Worm (Caenorhabditis elegans) whole organism, L4 larva: ENCODE results near the gene F28C1.1.
A peak's percentile ranks its signal among the peaks of the same experiment; 100 is the strongest.

ENCODE experiments used
- F37D6.2 ChIP-seq: sonication (generic microtip); optimal IDR thresholded peaks from 2 replicates; lab custom pipeline; 2016; ENCODE audit warnings: mild to moderate bottlenecking, missing genetic modification characterization, missing compliant biosample characterization
- F44E2.7 ChIP-seq: fragments of 200-800 bp; sonication (Bioruptor generic); IDR thresholded peaks from 2 replicates; pipeline ENCODE4 v2.1.2; 2022; ENCODE audit warnings: missing genetic modification characterization, missing compliant biosample characterization
- F49E8.2 ChIP-seq: sonication (generic microtip); optimal IDR thresholded peaks from 2 replicates; lab custom pipeline; 2016; ENCODE audit warnings: missing compliant biosample characterization, mild to moderate bottlenecking, missing genetic modification characterization, borderline replicate concordance
- R02D3.7 ChIP-seq: fragments of 150-350 bp; sonication (generic microtip); optimal IDR thresholded peaks from 3 replicates; lab custom pipeline; 2014; ENCODE audit warnings: missing biosample characterization, missing genetic modification characterization
- T20F7.1 ChIP-seq: fragments of 200-800 bp; sonication (Bioruptor generic); optimal IDR thresholded peaks from 2 replicates; lab custom pipeline; 2018; ENCODE audit warnings: mild to moderate bottlenecking, missing genetic modification characterization, missing compliant biosample characterization
- T26A8.4 ChIP-seq: fragments of 200-800 bp; sonication (Bioruptor generic); IDR thresholded peaks from 2 replicates; pipeline ENCODE4 v1.3.6; 2022; ENCODE audit warnings: missing genetic modification characterization, missing compliant biosample characterization
- Y105C5A.15 ChIP-seq: fragments of 200-800 bp; sonication (Bioruptor generic); IDR thresholded peaks from 2 replicates; pipeline ENCODE4 v1.3.6; 2022; ENCODE audit warnings: missing genetic modification characterization, missing compliant biosample characterization
- Y5F2A.4 ChIP-seq: fragments of 200-800 bp; sonication (Bioruptor generic); optimal IDR thresholded peaks from 2 replicates; lab custom pipeline; 2018; ENCODE audit warnings: mild to moderate bottlenecking, missing genetic modification characterization, missing compliant biosample characterization
- ZK337.2 ChIP-seq: fragments of 200-800 bp; sonication (Bioruptor generic); IDR thresholded peaks from 2 replicates; pipeline ENCODE4 v1.3.6; 2022; ENCODE audit warnings: missing genetic modification reagents, missing genetic modification characterization, missing compliant biosample characterization
- aly-2 ChIP-seq: sonication (generic microtip); optimal IDR thresholded peaks from 2 replicates; lab custom pipeline; 2018; ENCODE audit warnings: missing biosample characterization, missing genetic modification characterization
- ama-1 ChIP-seq: fragments of 150-350 bp; optimal IDR thresholded peaks from 2 replicates; lab custom pipeline; 2014; ENCODE audit warnings: inconsistent platforms, mixed read lengths
- ceh-32 ChIP-seq: sonication (generic microtip); optimal IDR thresholded peaks from 2 replicates; lab custom pipeline; 2016; ENCODE audit warnings: mild to moderate bottlenecking, missing genetic modification characterization, missing compliant biosample characterization; ENCODE audit not compliant: poor library complexity
- ces-1 ChIP-seq: fragments of 150-350 bp; sonication (generic microtip); optimal IDR thresholded peaks from 4 replicates; lab custom pipeline; 2014; ENCODE audit warnings: missing biosample characterization, missing genetic modification reagents, missing genetic modification characterization
- ctbp-1 ChIP-seq: fragments of 200-800 bp; sonication (Bioruptor generic); IDR thresholded peaks from 2 replicates; pipeline ENCODE4 v1.3.6; 2022; ENCODE audit warnings: missing genetic modification reagents, missing genetic modification characterization, missing compliant biosample characterization
- daf-16 ChIP-seq, 3 experiments: sonication (generic microtip); optimal IDR thresholded peaks; 2 replicates each; lab custom pipeline; 2016 to 2017; ENCODE audit warnings: missing genetic modification characterization in 3 of 3, missing genetic modification reagents in 3 of 3, mild to moderate bottlenecking in 2 of 3, missing compliant biosample characterization in 2 of 3, missing biosample characterization in 1 of 3, moderate library complexity in 1 of 3
- daf-19 ChIP-seq: fragments of 200-800 bp; sonication (Bioruptor generic); conservative IDR thresholded peaks from 2 replicates; pipeline ENCODE4 v1.3.6; 2022; ENCODE audit warnings: missing genetic modification characterization, missing compliant biosample characterization
- egl-27 ChIP-seq: sonication (generic microtip); optimal IDR thresholded peaks from 3 replicates; lab custom pipeline; 2017; ENCODE audit warnings: missing biosample characterization, missing genetic modification reagents, missing genetic modification characterization
- fos-1 ChIP-seq: fragments of 150-350 bp; optimal IDR thresholded peaks from 2 replicates; lab custom pipeline; 2014; ENCODE audit warnings: missing biosample characterization, missing genetic modification characterization
- hlh-30 ChIP-seq: sonication (generic microtip); optimal IDR thresholded peaks from 2 replicates; lab custom pipeline; 2017; ENCODE audit warnings: antibody characterized with exemption, mild to moderate bottlenecking, missing genetic modification characterization, missing compliant biosample characterization; ENCODE audit not compliant: insufficient read depth
- hmg-1.1 ChIP-seq: fragments of 200-800 bp; sonication (Bioruptor generic); IDR thresholded peaks from 2 replicates; pipeline ENCODE4 v1.3.6; 2022; ENCODE audit warnings: missing genetic modification reagents, missing genetic modification characterization, missing compliant biosample characterization
- lim-7 ChIP-seq: fragments of 200-800 bp; sonication (Bioruptor generic); IDR thresholded peaks from 2 replicates; pipeline ENCODE4 v1.3.6; 2022; ENCODE audit warnings: missing genetic modification characterization, missing compliant biosample characterization
- lin-1 ChIP-seq: fragments of 200-800 bp; sonication (Bioruptor generic); IDR thresholded peaks from 2 replicates; pipeline ENCODE4 v1.3.6; 2022; ENCODE audit warnings: missing genetic modification reagents, missing genetic modification characterization, missing compliant biosample characterization
- lin-15B ChIP-seq: fragments of 150-350 bp; sonication (generic microtip); optimal IDR thresholded peaks from 3 replicates; lab custom pipeline; 2014; ENCODE audit warnings: missing biosample characterization, missing genetic modification characterization
- lin-38 ChIP-seq: fragments of 200-800 bp; sonication (Bioruptor generic); IDR thresholded peaks from 2 replicates; pipeline ENCODE4 v1.3.6; 2022; ENCODE audit warnings: missing genetic modification reagents, missing genetic modification characterization, missing compliant biosample characterization
- lin-39 ChIP-seq: fragments of 150-350 bp; optimal IDR thresholded peaks from 2 replicates; lab custom pipeline; 2014; ENCODE audit warnings: missing biosample characterization, missing genetic modification reagents, missing genetic modification characterization
- lir-3 ChIP-seq: sonication (generic microtip); optimal IDR thresholded peaks from 2 replicates; lab custom pipeline; 2016; ENCODE audit warnings: mild to moderate bottlenecking, missing genetic modification characterization, missing compliant biosample characterization
- lsy-2 ChIP-seq, 2 experiments: fragments of 150-350 bp in 1 of 2; sonication (generic microtip) in 1 of 2; optimal IDR thresholded peaks; 2 replicates each; lab custom pipeline; 2014 to 2017; ENCODE audit warnings: missing biosample characterization in 2 of 2, missing genetic modification characterization in 2 of 2
- madf-5 ChIP-seq, 2 experiments: fragments of 200-800 bp; sonication (Bioruptor generic); IDR thresholded peaks; 2 replicates each; pipeline ENCODE4 v1.3.6; 2022; ENCODE audit warnings: missing compliant biosample characterization in 2 of 2, missing genetic modification characterization in 2 of 2
- madf-9 ChIP-seq: fragments of 200-800 bp; sonication (Bioruptor generic); conservative IDR thresholded peaks from 2 replicates; pipeline ENCODE4 v1.3.6; 2022; ENCODE audit warnings: missing genetic modification reagents, missing genetic modification characterization, missing compliant biosample characterization
- mdt-29 ChIP-seq: fragments of 200-800 bp; sonication (Bioruptor generic); IDR thresholded peaks from 2 replicates; pipeline ENCODE4 v1.3.6; 2022; ENCODE audit warnings: missing genetic modification reagents, missing genetic modification characterization, missing compliant biosample characterization
- mep-1 ChIP-seq: fragments of 150-350 bp; sonication (generic microtip); optimal IDR thresholded peaks from 3 replicates; lab custom pipeline; 2014; ENCODE audit warnings: missing biosample characterization, missing genetic modification characterization
- mxl-2 ChIP-seq: fragments of 200-800 bp; sonication (Bioruptor generic); conservative IDR thresholded peaks from 2 replicates; pipeline ENCODE4 v1.3.6; 2022; ENCODE audit warnings: missing genetic modification reagents, missing genetic modification characterization, missing compliant biosample characterization
- mxl-3 ChIP-seq: fragments of 200-800 bp; sonication (Bioruptor generic); optimal IDR thresholded peaks from 2 replicates; lab custom pipeline; 2018; ENCODE audit warnings: mild to moderate bottlenecking, missing genetic modification characterization, missing compliant biosample characterization
- nhr-102 ChIP-seq: sonication (generic microtip); optimal IDR thresholded peaks from 2 replicates; lab custom pipeline; 2016; ENCODE audit warnings: mild to moderate bottlenecking, missing genetic modification characterization, moderate library complexity, missing compliant biosample characterization
- nhr-25 ChIP-seq: sonication (generic microtip); optimal IDR thresholded peaks from 2 replicates; lab custom pipeline; 2017; ENCODE audit warnings: missing genetic modification characterization, mild to moderate bottlenecking, missing compliant biosample characterization, antibody characterized with exemption, moderate library complexity, borderline replicate concordance; ENCODE audit not compliant: insufficient read depth
- nhr-28 ChIP-seq: fragments of 150-350 bp; optimal IDR thresholded peaks from 2 replicates; lab custom pipeline; 2014; ENCODE audit warnings: missing biosample characterization, missing genetic modification characterization
- nhr-41 ChIP-seq: fragments of 200-800 bp; sonication (Bioruptor generic); IDR thresholded peaks from 2 replicates; pipeline ENCODE4 v1.3.6; 2022; ENCODE audit warnings: missing genetic modification reagents, missing genetic modification characterization, missing compliant biosample characterization
- nhr-76 ChIP-seq: fragments of 150-350 bp; optimal IDR thresholded peaks from 2 replicates; lab custom pipeline; 2014; ENCODE audit warnings: missing biosample characterization, missing genetic modification characterization
- pha-4 ChIP-seq, 2 experiments: fragments of 150-350 bp in 1 of 2; fragments of 200-800 bp in 1 of 2; sonication (Bioruptor generic) in 1 of 2; IDR thresholded peaks in 1 of 2; optimal IDR thresholded peaks in 1 of 2; 2 replicates each; pipeline versions ENCODE4 v1.3.6 to Lab custom; 2014 to 2022; ENCODE audit warnings: missing genetic modification characterization in 2 of 2, missing genetic modification reagents in 2 of 2, missing biosample characterization in 1 of 2, missing compliant biosample characterization in 1 of 2
- pqm-1 ChIP-seq: sonication (generic microtip); optimal IDR thresholded peaks from 2 replicates; lab custom pipeline; 2017; ENCODE audit warnings: missing biosample characterization, missing genetic modification characterization
- rbr-2 ChIP-seq: sonication (generic microtip); optimal IDR thresholded peaks from 2 replicates; lab custom pipeline; 2016; ENCODE audit warnings: missing genotype, missing genetic modification characterization, missing compliant biosample characterization
- set-16 ChIP-seq: fragments of 200-800 bp; sonication (Bioruptor generic); IDR thresholded peaks from 2 replicates; pipeline ENCODE4 v1.3.6; 2022; ENCODE audit warnings: missing genetic modification reagents, missing genetic modification characterization, missing compliant biosample characterization
- snpc-1.2 ChIP-seq: fragments of 200-800 bp; sonication (Bioruptor generic); IDR thresholded peaks from 2 replicates; pipeline ENCODE4 v1.3.6; 2022; ENCODE audit warnings: missing genetic modification reagents, missing genetic modification characterization, missing compliant biosample characterization
- snpc-4 ChIP-seq: fragments of 150-350 bp; optimal IDR thresholded peaks from 2 replicates; lab custom pipeline; 2014; ENCODE audit warnings: missing biosample characterization, missing genetic modification characterization
- tag-97 ChIP-seq: fragments of 200-800 bp; sonication (Bioruptor generic); IDR thresholded peaks from 2 replicates; pipeline ENCODE4 v1.3.6; 2022; ENCODE audit warnings: missing genetic modification characterization, missing compliant biosample characterization
- tra-1 ChIP-seq: fragments of 200-800 bp; sonication (Bioruptor generic); IDR thresholded peaks from 2 replicates; pipeline ENCODE4 v1.3.6; 2022; ENCODE audit warnings: missing genetic modification reagents, missing genetic modification characterization, missing compliant biosample characterization
- unc-39 ChIP-seq: sonication (generic microtip); optimal IDR thresholded peaks from 2 replicates; lab custom pipeline; 2017; ENCODE audit warnings: missing biosample characterization, missing genetic modification characterization
- unc-62 ChIP-seq, 3 experiments: fragments of 150-350 bp in 1 of 3; sonication (generic microtip); optimal IDR thresholded peaks in 2 of 3; peaks in 1 of 3; 1 replicate in 1 of 3; 2 replicates in 2 of 3; lab custom pipeline; 2014 to 2017; ENCODE audit warnings: missing biosample characterization in 3 of 3, missing genetic modification characterization in 3 of 3, missing genetic modification reagents in 3 of 3, missing genotype in 1 of 3
- zfp-2 ChIP-seq: sonication (generic microtip); optimal IDR thresholded peaks from 2 replicates; lab custom pipeline; 2016; ENCODE audit warnings: mild to moderate bottlenecking, missing genetic modification characterization, missing compliant biosample characterization
- zip-2 ChIP-seq: fragments of 150-350 bp; optimal IDR thresholded peaks from 2 replicates; lab custom pipeline; 2014; ENCODE audit warnings: missing biosample characterization, missing genetic modification characterization

The F28C1.1 gene

ce11 chrV:12465399-12465798 is 14.8 kb downstream of the F28C1.1 start (continued):
- TF ChIP-seq F44E2.7 (GFP tag; lab: Robert Waterston, UW) (no peak), T20F7.1 (peak; percentile 34), mep-1 (peak; percentile 76), ceh-32 (tag; lab: Kevin White, UChicago) (peak; percentile 40), lin-38 (GFP tag; lab: Robert Waterston, UW) (no peak), lsy-2 (tag; optimal IDR thresholded peaks at IDR 0.05; lab: Kevin White, UChicago) (peak; percentile 34 to 67), ctbp-1 (peak; percentile 96), snpc-1.2 (no peak), nhr-28 (tag; lab: Kevin White, UChicago) (peak; percentile 42), F49E8.2 (no peak), lin-15B (tag; lab: Kevin White, UChicago) (no peak), nhr-102 (tag; lab: Kevin White, UChicago) (no peak), ces-1 (GFP tag; lab: Kevin White, UChicago) (peak; percentile 72), pha-4 (GFP tag; IDR thresholded peaks at IDR 0.05; lab: Robert Waterston, UW) (peak; percentile 36; the same call in 1 of the 2 replicates), pha-4 (tag; optimal IDR thresholded peaks at IDR 0.05; lab: Kevin White, UChicago) (no peak), ZK337.2 (GFP tag; lab: Robert Waterston, UW) (no peak), mxl-3 (peak; percentile 40), Y5F2A.4 (no peak), tag-97 (GFP tag; lab: Robert Waterston, UW) (no peak), unc-62 (GFP tag; optimal IDR thresholded peaks at IDR 0.05 in 1 of 2; lab: Kevin White, UChicago) (peak in 1 of 2 experiments; percentile 50), unc-62 (tag; optimal IDR thresholded peaks at IDR 0.05; lab: Kevin White, UChicago) (no peak), lim-7 (no peak), Y105C5A.15 (GFP tag; lab: Robert Waterston, UW) (no peak), R02D3.7 (tag; lab: Kevin White, UChicago) (no peak), zfp-2 (tag; lab: Kevin White, UChicago) (no peak), fos-1 (tag; lab: Kevin White, UChicago) (no peak), set-16 (GFP tag; lab: Robert Waterston, UW) (peak; percentile 95), lin-39 (no peak), lir-3 (no peak), aly-2 (no peak), daf-16 (GFP tag; optimal IDR thresholded peaks at IDR 0.05; lab: Kevin White, UChicago) (peak in 1 of 2 experiments; percentile 83), daf-16 (tag; optimal IDR thresholded peaks at IDR 0.05; lab: Kevin White, UChicago) (no peak), nhr-76 (no peak), lin-1 (no peak), nhr-41 (GFP tag; lab: Robert Waterston, UW) (no peak), T26A8.4 (GFP tag; lab: Robert Waterston, UW) (0 out of 2 replicates have a peak, but pooled peaks have one; percentile 45), snpc-4 (tag; lab: Kevin White, UChicago) (no peak), rbr-2 (peak; percentile 92), hlh-30 (tag; lab: Kevin White, UChicago) (peak; percentile 37), tra-1 (no peak), mdt-29 (GFP tag; lab: Robert Waterston, UW) (no peak), unc-39 (tag; lab: Kevin White, UChicago) (no peak), ama-1 (lab: Kevin White, UChicago) (no peak), madf-5 (GFP tag; IDR thresholded peaks at IDR 0.05; lab: Robert Waterston, UW) (no peak), egl-27 (tag; lab: Kevin White, UChicago) (no peak), pqm-1 (tag; lab: Kevin White, UChicago) (no peak), madf-9 (no peak), zip-2 (no peak), F37D6.2 (tag; lab: Kevin White, UChicago) (peak; percentile 67), hmg-1.1 (GFP tag; lab: Robert Waterston, UW) (peak; percentile 85), daf-19 (GFP tag; lab: Robert Waterston, UW) (no peak), nhr-25 (tag; lab: Kevin White, UChicago) (no peak), mxl-2 (GFP tag; lab: Robert Waterston, UW) (no peak)
